Fruit fly (Drosophila melanogaster) whole organism, prepupa: Measurements from ENCODE around the gene CG8236.

Source experiments
- Blimp-1 ChIP-seq: fragments of 200-800 bp; sonication (Bioruptor generic); optimal IDR thresholded peaks from 3 replicates; lab custom pipeline; 2017; ENCODE audit warnings: missing biosample characterization, missing genetic modification characterization, mild to moderate bottlenecking, moderate library complexity, missing genetic modification reagents
- CG10669 ChIP-seq: fragments of 200-800 bp; sonication (Bioruptor generic); optimal IDR thresholded peaks from 3 replicates; lab custom pipeline; 2018; ENCODE audit warnings: missing biosample characterization, mild to moderate bottlenecking, missing genetic modification characterization, moderate library complexity
- CG4318 ChIP-seq: fragments of 200-800 bp; sonication (Bioruptor generic); optimal IDR thresholded peaks from 3 replicates; lab custom pipeline; 2017; ENCODE audit warnings: missing biosample characterization, mild to moderate bottlenecking, missing genetic modification characterization
- CG6163 ChIP-seq: fragments of 200-800 bp; sonication (Bioruptor generic); IDR thresholded peaks from 3 replicates; pipeline ENCODE4 v1.3.6; 2022; ENCODE audit warnings: missing biosample characterization, missing genetic modification characterization
- CG8319 ChIP-seq: fragments of 200-800 bp; sonication (Bioruptor generic); optimal IDR thresholded peaks from 3 replicates; lab custom pipeline; 2016; ENCODE audit warnings: missing biosample characterization, missing genetic modification characterization
- CG8632 ChIP-seq: fragments of 200-800 bp; sonication (Bioruptor generic); optimal IDR thresholded peaks from 3 replicates; lab custom pipeline; 2016; ENCODE audit warnings: missing biosample characterization, missing genetic modification characterization
- Eip78C ChIP-seq: fragments of 200-800 bp; sonication (Bioruptor generic); peaks from one replicate; lab custom pipeline; 2016; ENCODE audit warnings: missing biosample characterization, missing genetic modification characterization
- Sox14 ChIP-seq: fragments of 200-800 bp; sonication (Bioruptor generic); optimal IDR thresholded peaks from 3 replicates; lab custom pipeline; 2016; ENCODE audit warnings: missing biosample characterization, missing genetic modification characterization
- acj6 ChIP-seq: fragments of 200-800 bp; sonication (Bioruptor generic); optimal IDR thresholded peaks from 3 replicates; lab custom pipeline; 2016; ENCODE audit warnings: missing biosample characterization, missing genetic modification characterization
- esn ChIP-seq: fragments of 200-800 bp; sonication (Bioruptor generic); optimal IDR thresholded peaks from 2 replicates; lab custom pipeline; 2016; ENCODE audit warnings: missing biosample characterization, mild to moderate bottlenecking, missing genetic modification characterization, moderate library complexity
- ss ChIP-seq, 2 experiments: fragments of 200-800 bp; sonication (Bioruptor generic); optimal IDR thresholded peaks; 2 replicates in 1 of 2; 3 replicates in 1 of 2; lab custom pipeline; 2017 to 2018; ENCODE audit warnings: mild to moderate bottlenecking in 2 of 2, missing biosample characterization in 2 of 2, missing genetic modification characterization in 2 of 2, moderate library complexity in 1 of 2
- svp ChIP-seq: fragments of 200-800 bp; sonication (Bioruptor generic); peaks from one replicate; lab custom pipeline; 2016; ENCODE audit warnings: missing biosample characterization, missing genetic modification characterization

DNA sequence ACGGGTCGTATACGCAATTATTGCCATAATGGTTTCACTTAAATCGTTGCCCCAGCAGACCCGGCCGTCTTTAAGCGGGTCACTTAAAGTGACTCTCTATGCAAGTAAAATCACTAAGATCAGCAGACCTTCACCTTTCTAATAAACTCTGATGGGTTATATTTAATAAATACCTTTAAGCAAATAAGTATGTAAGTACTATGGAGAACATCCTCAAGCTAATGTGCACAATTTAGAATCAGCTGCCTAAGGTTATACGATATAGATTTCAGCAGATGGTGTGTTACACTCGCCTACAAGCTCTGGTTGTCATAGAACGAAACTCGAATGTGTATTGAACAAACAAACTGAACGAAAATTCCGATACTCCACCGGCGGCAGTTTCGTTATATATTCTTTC, at the start of gene CG8236:
- TF ChIP-seq Blimp-1 (no peak), ss (GFP tag; optimal IDR thresholded peaks at IDR 0.05; lab: Kevin White, UChicago) (no peak), CG4318 (GFP tag; lab: Kevin White, UChicago) (no peak), CG10669 (GFP tag; lab: Kevin White, UChicago) (no peak), CG8319 (no peak), esn (GFP tag; lab: Kevin White, UChicago) (no peak), Eip78C (GFP tag; lab: Kevin White, UChicago) (no peak), Sox14 (GFP tag; lab: Kevin White, UChicago) (no peak), CG6163 (GFP tag; lab: Robert Waterston, UW) (no peak), svp (no peak), CG8632 (no peak), acj6 (GFP tag; lab: Kevin White, UChicago) (no peak)
